Worm (Caenorhabditis elegans) whole organism, young adult: ENCODE results near the gene Y67D8B.3.

Experiments used
- B0035.1 ChIP-seq: sonication (generic microtip); optimal IDR thresholded peaks from 2 replicates; lab custom pipeline; 2016; ENCODE audit warnings: missing genetic modification characterization, mild to moderate bottlenecking, missing compliant biosample characterization, missing genotype, missing genetic modification reagents
- F10E7.11 ChIP-seq: sonication (generic microtip); optimal IDR thresholded peaks from 2 replicates; lab custom pipeline; 2017; ENCODE audit warnings: mild to moderate bottlenecking, missing genetic modification characterization, moderate library complexity, missing compliant biosample characterization
- F33H1.4 ChIP-seq: fragments of 200-800 bp; sonication (Bioruptor generic); IDR thresholded peaks from 2 replicates; pipeline ENCODE4 v1.3.6; 2022; ENCODE audit warnings: missing genetic modification reagents, missing genetic modification characterization, missing compliant biosample characterization
- F55B11.4 ChIP-seq: sonication (generic microtip); optimal IDR thresholded peaks from 2 replicates; lab custom pipeline; 2016; ENCODE audit warnings: missing compliant biosample characterization, missing genetic modification characterization, borderline replicate concordance; ENCODE audit not compliant: insufficient read depth
- F57C9.4 ChIP-seq: sonication (generic microtip); optimal IDR thresholded peaks from 2 replicates; lab custom pipeline; 2017; ENCODE audit warnings: mild to moderate bottlenecking, missing genetic modification characterization, missing compliant biosample characterization
- Y53F4B.3 ChIP-seq: fragments of 200-800 bp; sonication (Bioruptor generic); IDR thresholded peaks from 2 replicates; pipeline ENCODE4 v1.3.6; 2022; ENCODE audit warnings: missing genetic modification reagents, missing genetic modification characterization, missing compliant biosample characterization
- atf-7 ChIP-seq: sonication (generic microtip); optimal IDR thresholded peaks from 2 replicates; lab custom pipeline; 2017; ENCODE audit warnings: mild to moderate bottlenecking, missing genetic modification characterization, missing compliant biosample characterization
- attf-3 ChIP-seq: fragments of 200-800 bp; sonication (Bioruptor generic); conservative IDR thresholded peaks from 2 replicates; pipeline ENCODE4 v1.3.6; 2022; ENCODE audit warnings: missing genetic modification reagents, missing genetic modification characterization, missing compliant biosample characterization
- attf-5 ChIP-seq: fragments of 200-800 bp; sonication (Bioruptor generic); optimal IDR thresholded peaks from 2 replicates; lab custom pipeline; 2018; ENCODE audit warnings: mild to moderate bottlenecking, missing genetic modification characterization, missing compliant biosample characterization
- bed-1 ChIP-seq: fragments of 200-800 bp; sonication (Bioruptor generic); IDR thresholded peaks from 2 replicates; pipeline ENCODE4 v1.3.6; 2022; ENCODE audit warnings: missing genetic modification reagents, missing genetic modification characterization, missing compliant biosample characterization
- ccch-3 ChIP-seq: fragments of 200-800 bp; sonication (Bioruptor generic); optimal IDR thresholded peaks from 2 replicates; lab custom pipeline; 2018; ENCODE audit warnings: mild to moderate bottlenecking, missing genetic modification characterization, missing compliant biosample characterization
- cebp-1 ChIP-seq, 2 experiments: fragments of 200-800 bp in 1 of 2; sonication (Bioruptor generic) in 1 of 2; sonication (generic microtip) in 1 of 2; IDR thresholded peaks in 1 of 2; optimal IDR thresholded peaks in 1 of 2; 2 replicates each; pipeline versions ENCODE4 v1.3.6 to Lab custom; 2017 to 2022; ENCODE audit warnings: missing compliant biosample characterization in 2 of 2, missing genetic modification characterization in 2 of 2, mild to moderate bottlenecking in 1 of 2, missing genetic modification reagents in 1 of 2, moderate library complexity in 1 of 2
- ceh-100 ChIP-seq: fragments of 200-800 bp; sonication (Bioruptor generic); IDR thresholded peaks from 2 replicates; pipeline ENCODE4 v1.3.6; 2022; ENCODE audit warnings: missing genetic modification reagents, missing genetic modification characterization, missing compliant biosample characterization
- chd-7 ChIP-seq: sonication (generic microtip); optimal IDR thresholded peaks from 2 replicates; lab custom pipeline; 2016; ENCODE audit warnings: mild to moderate bottlenecking, missing genetic modification characterization, moderate library complexity, missing compliant biosample characterization
- die-1 ChIP-seq: sonication (generic microtip); optimal IDR thresholded peaks from 2 replicates; lab custom pipeline; 2016; ENCODE audit warnings: missing genotype, mild to moderate bottlenecking, missing genetic modification characterization, missing compliant biosample characterization
- dox-1 ChIP-seq: fragments of 200-800 bp; sonication (Bioruptor generic); IDR thresholded peaks from 2 replicates; pipeline ENCODE4 v1.3.6; 2022; ENCODE audit warnings: missing genetic modification reagents, missing genetic modification characterization, missing compliant biosample characterization
- egl-18 ChIP-seq: fragments of 200-800 bp; sonication (Bioruptor generic); IDR thresholded peaks from 2 replicates; pipeline ENCODE4 v1.3.6; 2022; ENCODE audit warnings: missing genetic modification reagents, missing genetic modification characterization, missing compliant biosample characterization
- ets-4 ChIP-seq: fragments of 200-800 bp; sonication (Bioruptor generic); optimal IDR thresholded peaks from 2 replicates; lab custom pipeline; 2018; ENCODE audit warnings: mild to moderate bottlenecking, missing genetic modification characterization, missing compliant biosample characterization
- fkh-3 ChIP-seq: sonication (generic microtip); optimal IDR thresholded peaks from 2 replicates; lab custom pipeline; 2016; ENCODE audit warnings: mild to moderate bottlenecking, missing genetic modification characterization, missing compliant biosample characterization
- him-1 ChIP-seq: sonication (generic microtip); optimal IDR thresholded peaks from 2 replicates; lab custom pipeline; 2016; ENCODE audit warnings: missing genotype, missing genetic modification reagents, missing genetic modification characterization, missing compliant biosample characterization
- hlh-26 ChIP-seq: fragments of 200-800 bp; sonication (Bioruptor generic); conservative IDR thresholded peaks from 2 replicates; pipeline ENCODE4 v1.3.6; 2022; ENCODE audit warnings: missing genetic modification reagents, missing genetic modification characterization, missing compliant biosample characterization
- hmg-20 ChIP-seq: fragments of 200-800 bp; sonication (Bioruptor generic); IDR thresholded peaks from 2 replicates; pipeline ENCODE4 v1.3.6; 2022; ENCODE audit warnings: missing genetic modification reagents, missing genetic modification characterization, missing compliant biosample characterization
- hsf-1 ChIP-seq: fragments of 200-800 bp; sonication (Bioruptor generic); IDR thresholded peaks from 2 replicates; pipeline ENCODE4 v1.3.6; 2022; ENCODE audit warnings: missing genetic modification reagents, missing genetic modification characterization, missing compliant biosample characterization
- let-607 ChIP-seq, 2 experiments: fragments of 200-800 bp in 1 of 2; sonication (Bioruptor generic) in 1 of 2; sonication (generic microtip) in 1 of 2; optimal IDR thresholded peaks; 2 replicates each; lab custom pipeline; 2016 to 2018; ENCODE audit warnings: mild to moderate bottlenecking in 2 of 2, missing compliant biosample characterization in 2 of 2, missing genetic modification characterization in 2 of 2, moderate library complexity in 2 of 2, missing genotype in 1 of 2
- lin-35 ChIP-seq, 3 experiments: fragments of 150-350 bp in 2 of 3; sonication (generic microtip) in 1 of 3; optimal IDR thresholded peaks; 2 replicates each; lab custom pipeline; 2014 to 2018; ENCODE audit warnings: missing biosample characterization in 3 of 3, missing genetic modification characterization in 3 of 3, missing genetic modification reagents in 3 of 3
- madf-10 ChIP-seq: sonication (generic microtip); optimal IDR thresholded peaks from 2 replicates; lab custom pipeline; 2016; ENCODE audit warnings: mild to moderate bottlenecking, missing genetic modification characterization, missing compliant biosample characterization
- mxl-1 ChIP-seq: sonication (generic microtip); optimal IDR thresholded peaks from 2 replicates; lab custom pipeline; 2016; ENCODE audit warnings: missing genetic modification characterization, missing compliant biosample characterization
- nfyb-1 ChIP-seq: fragments of 200-800 bp; sonication (Bioruptor generic); IDR thresholded peaks from 2 replicates; pipeline ENCODE4 v1.3.6; 2022; ENCODE audit warnings: missing genetic modification reagents, missing genetic modification characterization, missing compliant biosample characterization
- nhr-179 ChIP-seq: sonication (generic microtip); optimal IDR thresholded peaks from 2 replicates; lab custom pipeline; 2016; ENCODE audit warnings: mild to moderate bottlenecking, missing genetic modification characterization, missing compliant biosample characterization
- nhr-27 ChIP-seq: fragments of 200-800 bp; sonication (Bioruptor generic); optimal IDR thresholded peaks from 2 replicates; lab custom pipeline; 2018; ENCODE audit warnings: mild to moderate bottlenecking, missing genetic modification characterization, moderate library complexity, missing compliant biosample characterization
- nhr-80 ChIP-seq: sonication (generic microtip); optimal IDR thresholded peaks from 2 replicates; lab custom pipeline; 2016; ENCODE audit warnings: missing genetic modification characterization, missing compliant biosample characterization
- nhr-90 ChIP-seq: sonication (generic microtip); optimal IDR thresholded peaks from 2 replicates; lab custom pipeline; 2016; ENCODE audit warnings: missing genotype, mild to moderate bottlenecking, missing genetic modification characterization, missing compliant biosample characterization
- sdz-38 ChIP-seq: sonication (generic microtip); optimal IDR thresholded peaks from 2 replicates; lab custom pipeline; 2016; ENCODE audit warnings: missing genotype, missing genetic modification characterization, missing compliant biosample characterization
- sea-2 ChIP-seq: fragments of 200-800 bp; sonication (Bioruptor generic); IDR thresholded peaks from 2 replicates; pipeline ENCODE4 v1.3.6; 2022; ENCODE audit warnings: missing genetic modification characterization, missing compliant biosample characterization
- snpc-4 ChIP-seq, 5 experiments: fragments of 150-350 bp in 1 of 5; sonication (generic microtip) in 4 of 5; optimal IDR thresholded peaks; 2 replicates each; lab custom pipeline; 2014 to 2018; ENCODE audit warnings: missing genetic modification characterization in 5 of 5, missing biosample characterization in 3 of 5, antibody characterized with exemption in 2 of 5, mild to moderate bottlenecking in 2 of 5, missing compliant biosample characterization in 2 of 5, missing genotype in 2 of 5, moderate library complexity in 2 of 5, missing genetic modification reagents in 1 of 5
- sptf-2 ChIP-seq: fragments of 200-800 bp; sonication (Bioruptor generic); optimal IDR thresholded peaks from 2 replicates; lab custom pipeline; 2018; ENCODE audit warnings: mild to moderate bottlenecking, missing genetic modification characterization, missing compliant biosample characterization
- tbp1 ChIP-seq: fragments of 200-800 bp; sonication (Bioruptor generic); optimal IDR thresholded peaks from 2 replicates; lab custom pipeline; 2018; ENCODE audit warnings: mild to moderate bottlenecking, missing genetic modification characterization, missing compliant biosample characterization
- tbx-9 ChIP-seq: sonication (generic microtip); optimal IDR thresholded peaks from 2 replicates; lab custom pipeline; 2016; ENCODE audit warnings: borderline replicate concordance, missing genetic modification characterization, inconsistent platforms, missing compliant biosample characterization
- unc-62 ChIP-seq: fragments of 150-350 bp; optimal IDR thresholded peaks from 2 replicates; lab custom pipeline; 2014; ENCODE audit warnings: missing biosample characterization, missing genetic modification reagents, missing genetic modification characterization
- xnd-1 ChIP-seq: sonication (generic microtip); optimal IDR thresholded peaks from 2 replicates; lab custom pipeline; 2016; ENCODE audit warnings: missing genotype, missing genetic modification reagents, missing genetic modification characterization, missing compliant biosample characterization
- zfh-2 ChIP-seq: fragments of 200-800 bp; sonication (Bioruptor generic); conservative IDR thresholded peaks from 2 replicates; pipeline ENCODE4 v1.3.6; 2022; ENCODE audit warnings: missing genetic modification reagents, missing genetic modification characterization, missing compliant biosample characterization
- ztf-22 ChIP-seq: fragments of 200-800 bp; sonication (Bioruptor generic); optimal IDR thresholded peaks from 2 replicates; lab custom pipeline; 2018; ENCODE audit warnings: mild to moderate bottlenecking, missing genetic modification characterization, moderate library complexity, missing compliant biosample characterization
- ztf-6 ChIP-seq: fragments of 200-800 bp; sonication (Bioruptor generic); IDR thresholded peaks from 2 replicates; pipeline ENCODE4 v1.3.6; 2022; ENCODE audit warnings: missing genetic modification reagents, missing genetic modification characterization, missing compliant biosample characterization

The Y67D8B.3 gene

DNA sequence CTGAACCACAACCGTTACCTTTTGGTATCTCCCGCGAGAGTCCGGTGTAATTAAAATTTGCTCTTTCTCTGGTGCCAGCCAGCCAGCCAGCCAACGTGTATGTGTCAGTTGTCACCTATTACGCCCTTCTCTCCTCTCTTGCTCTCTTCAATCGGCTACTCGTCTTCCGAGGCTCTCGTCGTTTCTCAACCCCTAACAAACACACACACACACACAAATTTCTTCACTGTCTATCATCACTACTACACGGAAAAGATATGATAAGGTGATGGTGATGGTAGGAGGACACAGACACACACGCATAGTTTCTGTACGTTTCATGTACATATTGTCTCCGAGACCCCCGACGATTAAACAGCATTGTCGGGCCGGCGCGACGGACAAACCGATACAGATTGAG is 29.6 kb upstream of the Y67D8B.3 start:
- TF ChIP-seq hsf-1 (GFP tag; lab: Robert Waterston, UW) = no peak
- TF ChIP-seq nhr-179 (tag; lab: Kevin White, UChicago) = no peak
- TF ChIP-seq sea-2 (GFP tag; lab: Robert Waterston, UW) = no peak
- TF ChIP-seq zfh-2 = 0 out of 2 replicates have a peak, but pooled peaks have one; percentile 12
- TF ChIP-seq mxl-1 (tag; lab: Kevin White, UChicago) = no peak
- no peak for TF ChIP-seq fkh-3 (tag; lab: Kevin White, UChicago)
- no peak for TF ChIP-seq ztf-6 (GFP tag; lab: Robert Waterston, UW)
- no peak for TF ChIP-seq F55B11.4 (tag; lab: Kevin White, UChicago)
- TF ChIP-seq die-1 = no peak
- TF ChIP-seq nhr-80 = peak; percentile 85
- no peak for TF ChIP-seq ccch-3 (GFP tag; lab: Kevin White, UChicago)
- no peak for TF ChIP-seq him-1
- peak; percentile 6 for TF ChIP-seq attf-5 (GFP tag; lab: Kevin White, UChicago)
- TF ChIP-seq nfyb-1 = no peak
- no peak for TF ChIP-seq tbx-9 (tag; lab: Kevin White, UChicago)
- no peak for TF ChIP-seq ztf-22 (GFP tag; lab: Kevin White, UChicago)
- TF ChIP-seq sdz-38 = no peak
- TF ChIP-seq lin-35 (GFP tag; optimal IDR thresholded peaks at IDR 0.05; lab: Kevin White, UChicago) = no peak
- no peak for TF ChIP-seq F10E7.11 (tag; lab: Kevin White, UChicago)
- no peak for TF ChIP-seq nhr-90 (tag; lab: Kevin White, UChicago)
- no peak for TF ChIP-seq bed-1 (GFP tag; lab: Robert Waterston, UW)
- no peak for TF ChIP-seq madf-10 (tag; lab: Kevin White, UChicago)
- no peak for TF ChIP-seq dox-1 (GFP tag; lab: Robert Waterston, UW)
- no peak for TF ChIP-seq egl-18 (GFP tag; lab: Robert Waterston, UW)
- TF ChIP-seq chd-7 (tag; lab: Kevin White, UChicago) = no peak
- TF ChIP-seq sptf-2 (GFP tag; lab: Kevin White, UChicago) = no peak
- no peak for TF ChIP-seq attf-3 (GFP tag; lab: Robert Waterston, UW)
- peak; percentile 20 to 76 for TF ChIP-seq let-607 (tag; optimal IDR thresholded peaks at IDR 0.05; lab: Kevin White, UChicago)
- no peak for TF ChIP-seq tbp1
- TF ChIP-seq ets-4 (GFP tag; lab: Kevin White, UChicago) = peak; percentile 29
- TF ChIP-seq cebp-1 (GFP tag; IDR thresholded peaks at IDR 0.05; lab: Robert Waterston, UW) = no peak
- peak; percentile 17 for TF ChIP-seq cebp-1 (tag; optimal IDR thresholded peaks at IDR 0.05; lab: Kevin White, UChicago)
- no peak for TF ChIP-seq atf-7
- TF ChIP-seq F33H1.4 (GFP tag; lab: Robert Waterston, UW) = no peak
- TF ChIP-seq snpc-4 (GFP tag; optimal IDR thresholded peaks at IDR 0.05; lab: Kevin White, UChicago) = no peak
- TF ChIP-seq snpc-4 (tag; optimal IDR thresholded peaks at IDR 0.05; lab: Kevin White, UChicago) = no peak
- no peak for TF ChIP-seq hmg-20 (GFP tag; lab: Robert Waterston, UW)
- no peak for TF ChIP-seq hlh-26 (GFP tag; lab: Robert Waterston, UW)
- TF ChIP-seq F57C9.4 (tag; lab: Kevin White, UChicago) = no peak
- no peak for TF ChIP-seq xnd-1
- TF ChIP-seq Y53F4B.3 (GFP tag; lab: Robert Waterston, UW) = no peak
- no peak for TF ChIP-seq unc-62
- TF ChIP-seq B0035.1 (tag; lab: Kevin White, UChicago) = no peak
- TF ChIP-seq ceh-100 (GFP tag; lab: Robert Waterston, UW) = no peak
- no peak for TF ChIP-seq nhr-27 (tag; lab: Kevin White, UChicago)
- TF ChIP-seq, all 124 proteins: peak for 6
